Worm (Caenorhabditis elegans) whole organism, late embryonic: ENCODE measurements around the gene nhr-112.

Experiments
- C38D4.7 ChIP-seq: fragments of 200-800 bp; sonication (Bioruptor generic); optimal IDR thresholded peaks from 2 replicates; lab custom pipeline; 2018; ENCODE audit warnings: mild to moderate bottlenecking, missing genetic modification characterization, moderate library complexity, missing compliant biosample characterization
- ceh-18 ChIP-seq: sonication (generic microtip); optimal IDR thresholded peaks from 2 replicates; lab custom pipeline; 2016; ENCODE audit warnings: missing genetic modification characterization, missing compliant biosample characterization
- dmd-4 ChIP-seq: sonication (generic microtip); optimal IDR thresholded peaks from 2 replicates; lab custom pipeline; 2016; ENCODE audit warnings: borderline replicate concordance, missing genetic modification characterization, missing compliant biosample characterization
- fkh-10 ChIP-seq: fragments of 150-350 bp; optimal IDR thresholded peaks from 2 replicates; lab custom pipeline; 2014; ENCODE audit warnings: missing biosample characterization, missing genetic modification reagents, missing genetic modification characterization
- lim-6 ChIP-seq: sonication (generic microtip); optimal IDR thresholded peaks from 2 replicates; lab custom pipeline; 2016; ENCODE audit warnings: missing genetic modification characterization, missing compliant biosample characterization
- nhr-11 ChIP-seq: fragments of 150-350 bp; optimal IDR thresholded peaks from 2 replicates; lab custom pipeline; 2014; ENCODE audit warnings: missing biosample characterization, missing genetic modification characterization
- nhr-232 ChIP-seq: sonication (generic microtip); optimal IDR thresholded peaks from 2 replicates; lab custom pipeline; 2016; ENCODE audit warnings: missing genetic modification characterization, missing compliant biosample characterization
- pat-9 ChIP-seq: fragments of 200-800 bp; sonication (Bioruptor generic); optimal IDR thresholded peaks from 2 replicates; lab custom pipeline; 2018; ENCODE audit warnings: mild to moderate bottlenecking, missing genetic modification characterization, moderate library complexity, missing compliant biosample characterization
- pha-2 ChIP-seq: sonication (generic microtip); optimal IDR thresholded peaks from 2 replicates; lab custom pipeline; 2017; ENCODE audit warnings: mild to moderate bottlenecking, missing genetic modification characterization, missing compliant biosample characterization
- pros-1 ChIP-seq: fragments of 150-350 bp; optimal IDR thresholded peaks from 2 replicates; lab custom pipeline; 2014; ENCODE audit warnings: missing biosample characterization, missing genetic modification reagents, missing genetic modification characterization
- sox-4 ChIP-seq: sonication (generic microtip); optimal IDR thresholded peaks from 2 replicates; lab custom pipeline; 2017; ENCODE audit warnings: mild to moderate bottlenecking, missing genetic modification characterization, inconsistent platforms, missing compliant biosample characterization
- unc-42 ChIP-seq: sonication (generic microtip); optimal IDR thresholded peaks from 2 replicates; lab custom pipeline; 2016; ENCODE audit warnings: missing genotype, missing genetic modification characterization, missing compliant biosample characterization

The nhr-112 gene

DNA sequence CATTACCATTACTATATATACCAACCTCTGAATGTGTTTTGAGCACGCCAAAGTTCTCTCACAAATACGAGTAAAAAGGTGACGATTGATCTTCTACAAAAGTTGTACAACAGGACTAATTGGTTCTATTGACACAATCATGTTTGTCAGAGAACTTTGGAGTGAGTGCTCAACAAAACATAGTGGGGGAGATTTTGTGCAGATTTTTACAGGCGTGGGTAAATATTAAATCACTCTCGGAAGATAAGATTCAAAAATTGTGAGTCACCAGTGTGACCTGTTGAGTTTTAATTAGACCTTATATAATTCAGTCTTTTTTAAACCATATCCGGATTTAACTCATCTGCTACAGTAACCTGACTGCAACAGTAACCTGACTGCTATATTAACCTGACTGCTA lies 51.4 kb downstream of the nhr-112 start, which contains the start of gene F14F8.8:
Gene F14F8.8, minus strand, starts transcription at position 101 of the 400 bp plus-strand sequence.
- TF ChIP-seq pat-9 (tag; lab: Kevin White, UChicago) (no peak), lim-6 (tag; lab: Kevin White, UChicago) (no peak), unc-42 (tag; lab: Kevin White, UChicago) (no peak), pha-2 (tag; lab: Kevin White, UChicago) (no peak), C38D4.7 (GFP tag; lab: Kevin White, UChicago) (no peak), nhr-11 (no peak), pros-1 (no peak), fkh-10 (GFP tag; lab: Kevin White, UChicago) (no peak), ceh-18 (tag; lab: Kevin White, UChicago) (no peak), dmd-4 (tag; lab: Kevin White, UChicago) (no peak), nhr-232 (tag; lab: Kevin White, UChicago) (no peak), sox-4 (tag; lab: Kevin White, UChicago) (no peak)
- TF ChIP-seq, all 69 proteins: peak for 0
